Worm (Caenorhabditis elegans) whole organism, L4 larva: Measurements from ENCODE around the gene fbxb-54.

Experiments used
- F10B5.3 ChIP-seq: sonication (generic microtip); optimal IDR thresholded peaks from 2 replicates; lab custom pipeline; 2016; ENCODE audit warnings: mild to moderate bottlenecking, missing genetic modification characterization, missing compliant biosample characterization
- F26F4.8 ChIP-seq: fragments of 200-800 bp; sonication (Bioruptor generic); conservative IDR thresholded peaks from 2 replicates; pipeline ENCODE4 v1.3.6; 2022; ENCODE audit warnings: missing genetic modification characterization, missing compliant biosample characterization
- F49E8.2 ChIP-seq: sonication (generic microtip); optimal IDR thresholded peaks from 2 replicates; lab custom pipeline; 2016; ENCODE audit warnings: missing compliant biosample characterization, mild to moderate bottlenecking, missing genetic modification characterization, borderline replicate concordance
- R02D3.7 ChIP-seq: fragments of 150-350 bp; sonication (generic microtip); optimal IDR thresholded peaks from 3 replicates; lab custom pipeline; 2014; ENCODE audit warnings: missing biosample characterization, missing genetic modification characterization
- T20F7.1 ChIP-seq: fragments of 200-800 bp; sonication (Bioruptor generic); optimal IDR thresholded peaks from 2 replicates; lab custom pipeline; 2018; ENCODE audit warnings: mild to moderate bottlenecking, missing genetic modification characterization, missing compliant biosample characterization
- Y5F2A.4 ChIP-seq: fragments of 200-800 bp; sonication (Bioruptor generic); optimal IDR thresholded peaks from 2 replicates; lab custom pipeline; 2018; ENCODE audit warnings: mild to moderate bottlenecking, missing genetic modification characterization, missing compliant biosample characterization
- ZK337.2 ChIP-seq: fragments of 200-800 bp; sonication (Bioruptor generic); IDR thresholded peaks from 2 replicates; pipeline ENCODE4 v1.3.6; 2022; ENCODE audit warnings: missing genetic modification reagents, missing genetic modification characterization, missing compliant biosample characterization
- aha-1 ChIP-seq: fragments of 150-350 bp; peaks from one replicate; lab custom pipeline; 2014; ENCODE audit warnings: missing biosample characterization, missing genetic modification characterization
- ama-1 ChIP-seq: fragments of 150-350 bp; optimal IDR thresholded peaks from 2 replicates; lab custom pipeline; 2014; ENCODE audit warnings: inconsistent platforms, mixed read lengths
- attf-4 ChIP-seq: sonication (generic microtip); optimal IDR thresholded peaks from 3 replicates; lab custom pipeline; 2017; ENCODE audit warnings: missing biosample characterization, missing genetic modification characterization
- ceh-32 ChIP-seq: sonication (generic microtip); optimal IDR thresholded peaks from 2 replicates; lab custom pipeline; 2016; ENCODE audit warnings: mild to moderate bottlenecking, missing genetic modification characterization, missing compliant biosample characterization; ENCODE audit not compliant: poor library complexity
- ceh-44 ChIP-seq: fragments of 200-800 bp; sonication (Bioruptor generic); IDR thresholded peaks from 2 replicates; pipeline ENCODE4 v1.3.6; 2022; ENCODE audit warnings: missing genetic modification reagents, missing genetic modification characterization, missing compliant biosample characterization
- daf-12 ChIP-seq: fragments of 150-350 bp; optimal IDR thresholded peaks from 2 replicates; lab custom pipeline; 2014; ENCODE audit warnings: missing biosample characterization, missing genetic modification reagents, missing genetic modification characterization
- daf-16 ChIP-seq, 3 experiments: sonication (generic microtip); optimal IDR thresholded peaks; 2 replicates each; lab custom pipeline; 2016 to 2017; ENCODE audit warnings: missing genetic modification characterization in 3 of 3, missing genetic modification reagents in 3 of 3, mild to moderate bottlenecking in 2 of 3, missing compliant biosample characterization in 2 of 3, missing biosample characterization in 1 of 3, moderate library complexity in 1 of 3
- dmd-9 ChIP-seq: fragments of 200-800 bp; sonication (Bioruptor generic); IDR thresholded peaks from 2 replicates; pipeline ENCODE4 v1.3.6; 2022; ENCODE audit warnings: missing genetic modification reagents, missing genetic modification characterization, missing compliant biosample characterization
- dve-1 ChIP-seq: sonication (generic microtip); optimal IDR thresholded peaks from 2 replicates; lab custom pipeline; 2017; ENCODE audit warnings: antibody characterized with exemption, mild to moderate bottlenecking, missing genetic modification characterization, missing compliant biosample characterization; ENCODE audit not compliant: insufficient read depth
- egl-43 ChIP-seq: fragments of 200-800 bp; sonication (Bioruptor generic); IDR thresholded peaks from 2 replicates; pipeline ENCODE4 v1.3.6; 2022; ENCODE audit warnings: missing genetic modification reagents, missing genetic modification characterization, missing compliant biosample characterization
- fkh-10 ChIP-seq: fragments of 150-350 bp; optimal IDR thresholded peaks from 2 replicates; lab custom pipeline; 2014; ENCODE audit warnings: missing biosample characterization, missing genetic modification reagents, missing genetic modification characterization
- fos-1 ChIP-seq: fragments of 150-350 bp; optimal IDR thresholded peaks from 2 replicates; lab custom pipeline; 2014; ENCODE audit warnings: missing biosample characterization, missing genetic modification characterization
- hif-1 ChIP-seq, 2 experiments: sonication (generic microtip); optimal IDR thresholded peaks; 2 replicates each; lab custom pipeline; 2016 to 2017; ENCODE audit warnings: missing compliant biosample characterization in 2 of 2, missing genetic modification characterization in 2 of 2, missing genetic modification reagents in 2 of 2, missing genotype in 2 of 2, mild to moderate bottlenecking in 1 of 2
- hmg-1.1 ChIP-seq: fragments of 200-800 bp; sonication (Bioruptor generic); IDR thresholded peaks from 2 replicates; pipeline ENCODE4 v1.3.6; 2022; ENCODE audit warnings: missing genetic modification reagents, missing genetic modification characterization, missing compliant biosample characterization
- lin-13 ChIP-seq: fragments of 150-350 bp; optimal IDR thresholded peaks from 2 replicates; lab custom pipeline; 2014; ENCODE audit warnings: missing biosample characterization, missing genetic modification reagents, missing genetic modification characterization
- lir-3 ChIP-seq: sonication (generic microtip); optimal IDR thresholded peaks from 2 replicates; lab custom pipeline; 2016; ENCODE audit warnings: mild to moderate bottlenecking, missing genetic modification characterization, missing compliant biosample characterization
- madf-9 ChIP-seq: fragments of 200-800 bp; sonication (Bioruptor generic); conservative IDR thresholded peaks from 2 replicates; pipeline ENCODE4 v1.3.6; 2022; ENCODE audit warnings: missing genetic modification reagents, missing genetic modification characterization, missing compliant biosample characterization
- mdt-29 ChIP-seq: fragments of 200-800 bp; sonication (Bioruptor generic); IDR thresholded peaks from 2 replicates; pipeline ENCODE4 v1.3.6; 2022; ENCODE audit warnings: missing genetic modification reagents, missing genetic modification characterization, missing compliant biosample characterization
- nhr-102 ChIP-seq: sonication (generic microtip); optimal IDR thresholded peaks from 2 replicates; lab custom pipeline; 2016; ENCODE audit warnings: mild to moderate bottlenecking, missing genetic modification characterization, moderate library complexity, missing compliant biosample characterization
- nhr-11 ChIP-seq: fragments of 150-350 bp; optimal IDR thresholded peaks from 2 replicates; lab custom pipeline; 2014; ENCODE audit warnings: missing biosample characterization, missing genetic modification characterization
- nhr-237 ChIP-seq: sonication (generic microtip); optimal IDR thresholded peaks from 2 replicates; lab custom pipeline; 2017; ENCODE audit warnings: missing biosample characterization, missing genetic modification characterization
- nhr-28 ChIP-seq: fragments of 150-350 bp; optimal IDR thresholded peaks from 2 replicates; lab custom pipeline; 2014; ENCODE audit warnings: missing biosample characterization, missing genetic modification characterization
- nhr-48 ChIP-seq: sonication (generic microtip); optimal IDR thresholded peaks from 2 replicates; lab custom pipeline; 2016; ENCODE audit warnings: mild to moderate bottlenecking, missing genetic modification characterization, missing compliant biosample characterization
- nhr-6 ChIP-seq: fragments of 150-350 bp; optimal IDR thresholded peaks from 2 replicates; lab custom pipeline; 2014; ENCODE audit warnings: missing biosample characterization, missing genetic modification characterization
- rbr-2 ChIP-seq: sonication (generic microtip); optimal IDR thresholded peaks from 2 replicates; lab custom pipeline; 2016; ENCODE audit warnings: missing genotype, missing genetic modification characterization, missing compliant biosample characterization
- saeg-2 ChIP-seq: fragments of 200-800 bp; sonication (Bioruptor generic); IDR thresholded peaks from 2 replicates; pipeline ENCODE4 v1.3.6; 2022; ENCODE audit warnings: missing genetic modification reagents, missing genetic modification characterization, missing compliant biosample characterization
- set-16 ChIP-seq: fragments of 200-800 bp; sonication (Bioruptor generic); IDR thresholded peaks from 2 replicates; pipeline ENCODE4 v1.3.6; 2022; ENCODE audit warnings: missing genetic modification reagents, missing genetic modification characterization, missing compliant biosample characterization
- spr-1 ChIP-seq: sonication (generic microtip); optimal IDR thresholded peaks from 2 replicates; lab custom pipeline; 2016; ENCODE audit warnings: mild to moderate bottlenecking, missing genetic modification characterization, missing compliant biosample characterization
- spr-3 ChIP-seq: fragments of 200-800 bp; sonication (Bioruptor generic); optimal IDR thresholded peaks from 2 replicates; lab custom pipeline; 2018; ENCODE audit warnings: mild to moderate bottlenecking, missing genetic modification characterization, missing compliant biosample characterization
- tag-97 ChIP-seq: fragments of 200-800 bp; sonication (Bioruptor generic); IDR thresholded peaks from 2 replicates; pipeline ENCODE4 v1.3.6; 2022; ENCODE audit warnings: missing genetic modification characterization, missing compliant biosample characterization
- tra-1 ChIP-seq: fragments of 200-800 bp; sonication (Bioruptor generic); IDR thresholded peaks from 2 replicates; pipeline ENCODE4 v1.3.6; 2022; ENCODE audit warnings: missing genetic modification reagents, missing genetic modification characterization, missing compliant biosample characterization
- unc-130 ChIP-seq: sonication (generic microtip); optimal IDR thresholded peaks from 2 replicates; lab custom pipeline; 2016; ENCODE audit warnings: missing genetic modification reagents, missing genetic modification characterization, missing compliant biosample characterization
- zag-1 ChIP-seq: fragments of 150-350 bp; optimal IDR thresholded peaks from 2 replicates; lab custom pipeline; 2014; ENCODE audit warnings: missing biosample characterization, missing genetic modification characterization
- zfp-3 ChIP-seq: fragments of 200-800 bp; sonication (Bioruptor generic); conservative IDR thresholded peaks from 2 replicates; pipeline ENCODE4 v1.3.6; 2022; ENCODE audit warnings: missing genetic modification reagents, missing genetic modification characterization, missing compliant biosample characterization
- zip-11 ChIP-seq: fragments of 200-800 bp; sonication (Bioruptor generic); IDR thresholded peaks from 2 replicates; pipeline ENCODE4 v1.3.6; 2022; ENCODE audit warnings: missing genetic modification characterization, missing compliant biosample characterization
- ztf-11 ChIP-seq: fragments of 150-350 bp; optimal IDR thresholded peaks from 2 replicates; lab custom pipeline; 2014; ENCODE audit warnings: missing biosample characterization, missing genetic modification characterization
- ztf-7 ChIP-seq: fragments of 150-350 bp; optimal IDR thresholded peaks from 2 replicates; lab custom pipeline; 2014; ENCODE audit warnings: missing biosample characterization, missing genetic modification characterization

Gene fbxb-54

ce11 chrII:1519867-1520266 lies 36.2 kb downstream of the fbxb-54 start (continued):
- TF ChIP-seq set-16, result peak; percentile 43; the same call in 1 of the 2 replicates
- no peak for TF ChIP-seq ZK337.2 (GFP tag; lab: Robert Waterston, UW)
- no peak for TF ChIP-seq nhr-48 (tag; lab: Kevin White, UChicago)
- TF ChIP-seq ztf-11 (tag; lab: Kevin White, UChicago), result no peak
- TF ChIP-seq F10B5.3 (tag; lab: Kevin White, UChicago), result peak; percentile 26
- no peak for TF ChIP-seq zag-1 (tag; lab: Kevin White, UChicago)
- no peak for TF ChIP-seq tag-97 (GFP tag; lab: Robert Waterston, UW)
- peak; percentile 65 for TF ChIP-seq tra-1 (GFP tag; lab: Robert Waterston, UW)
- no peak for TF ChIP-seq nhr-6
- TF ChIP-seq dmd-9 (GFP tag; lab: Robert Waterston, UW), result peak; percentile 40; the same call in 1 of the 2 replicates
- peak; percentile 54 for TF ChIP-seq lin-13 (GFP tag; lab: Kevin White, UChicago)
- peak; percentile 45 for TF ChIP-seq ztf-7
- no peak for TF ChIP-seq ama-1 (lab: Kevin White, UChicago)
- TF ChIP-seq R02D3.7 (tag; lab: Kevin White, UChicago), result no peak
- no peak for TF ChIP-seq nhr-237 (tag; lab: Kevin White, UChicago)
- TF ChIP-seq fkh-10 (GFP tag; lab: Kevin White, UChicago), result no peak
- no peak for TF ChIP-seq F26F4.8 (GFP tag; lab: Robert Waterston, UW)
- peak; percentile 42 for TF ChIP-seq aha-1 (tag; lab: Kevin White, UChicago)
- peak; percentile 6 for TF ChIP-seq dve-1 (tag; lab: Kevin White, UChicago)
- TF ChIP-seq hif-1 (tag; optimal IDR thresholded peaks at IDR 0.05; lab: Kevin White, UChicago), result peak in 1 of 2 experiments; percentile 22

- TF ChIP-seq attf-4 (tag; lab: Kevin White, UChicago) (no peak), madf-9 (no peak), unc-130 (no peak), daf-12 (tag; lab: Kevin White, UChicago) (no peak), nhr-11 (no peak), nhr-102 (tag; lab: Kevin White, UChicago) (no peak), spr-1 (tag; lab: Kevin White, UChicago) (no peak), lir-3 (no peak), aha-1 (tag; lab: Kevin White, UChicago) (no peak), hif-1 (tag; optimal IDR thresholded peaks at IDR 0.05; lab: Kevin White, UChicago) (no peak), fos-1 (tag; lab: Kevin White, UChicago) (no peak), F49E8.2 (tag; lab: Kevin White, UChicago) (no peak), ceh-32 (tag; lab: Kevin White, UChicago) (no peak), ceh-44 (no peak), spr-3 (no peak), egl-43 (GFP tag; lab: Robert Waterston, UW) (no peak), mdt-29 (GFP tag; lab: Robert Waterston, UW) (no peak), zfp-3 (no peak), saeg-2 (no peak)
Observed at ce11 chrII:1518914-1519313, 37.2 kb downstream of the fbxb-54 start, which contains the start of gene Y51H7BR.8. Gene Y51H7BR.8 (plus strand): TSS chrII:1519214.

DNA sequence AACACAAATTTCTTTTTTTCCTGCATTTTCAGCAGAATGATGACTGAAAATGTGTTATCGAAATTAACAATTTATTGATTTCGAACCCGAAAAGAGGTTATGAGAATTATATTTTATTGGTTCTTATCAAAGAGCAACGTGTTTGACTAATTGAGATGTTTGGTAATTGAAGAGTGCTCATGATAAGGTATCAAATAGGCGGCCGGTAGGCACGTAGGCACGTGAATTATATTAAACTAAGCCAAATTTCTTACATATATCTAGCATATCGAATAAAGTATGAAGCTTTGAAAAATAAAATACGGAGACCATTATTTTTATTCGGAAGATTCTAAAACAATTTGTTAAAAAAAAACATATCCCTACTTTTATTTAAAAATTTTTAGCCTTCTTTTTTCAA lies 38.8 kb downstream of the fbxb-54 start, which contains the start of gene math-45:
TSS of gene math-45 (minus strand) at position 101 of the 400 bp plus-strand sequence.
- TF ChIP-seq rbr-2 (no peak), daf-16 (GFP tag; optimal IDR thresholded peaks at IDR 0.05; lab: Kevin White, UChicago) (no peak), daf-16 (tag; optimal IDR thresholded peaks at IDR 0.05; lab: Kevin White, UChicago) (peak; percentile 52), T20F7.1 (GFP tag; lab: Kevin White, UChicago) (no peak), zip-11 (GFP tag; lab: Robert Waterston, UW) (no peak), hmg-1.1 (GFP tag; lab: Robert Waterston, UW) (no peak), egl-43 (GFP tag; lab: Robert Waterston, UW) (no peak), Y5F2A.4 (GFP tag; lab: Kevin White, UChicago) (no peak), nhr-28 (tag; lab: Kevin White, UChicago) (peak; percentile 17)
